Worm (Caenorhabditis elegans) whole organism, L4/young adult: ENCODE results near the gene thn-6.
"Not testable (repeated sequence)": the region's sequence is repeated elsewhere in the genome, so short reads cannot be mapped to it uniquely, and the experiment has no call there.

Experiments
- W03F9.2 ChIP-seq: fragments of 150-350 bp; optimal IDR thresholded peaks from 2 replicates; lab custom pipeline; 2014; ENCODE audit warnings: missing biosample characterization, missing genetic modification characterization
- dao-5 ChIP-seq: sonication (generic microtip); optimal IDR thresholded peaks from 2 replicates; lab custom pipeline; 2016; ENCODE audit warnings: missing genotype, missing genetic modification characterization, moderate library complexity, missing compliant biosample characterization
- him-1 ChIP-seq: sonication (generic microtip); optimal IDR thresholded peaks from 2 replicates; lab custom pipeline; 2016; ENCODE audit warnings: missing genotype, missing genetic modification reagents, missing genetic modification characterization, missing compliant biosample characterization

- not testable (repeated sequence) for TF ChIP-seq dao-5, him-1, W03F9.2
These were observed 3.4 kb upstream of the thn-6 start, which contains the start of gene cylc-1 for ce11 chrIV:5225277-5225822.
